Worm (Caenorhabditis elegans) whole organism, L3 larva: ENCODE results near the gene best-4.

ENCODE experiments used
- R02D3.7 ChIP-seq: fragments of 150-350 bp; optimal IDR thresholded peaks from 2 replicates; lab custom pipeline; 2014; ENCODE audit warnings: missing biosample characterization, missing genetic modification characterization
- ama-1 ChIP-seq: fragments of 150-350 bp; optimal IDR thresholded peaks from 2 replicates; lab custom pipeline; 2018
- egl-27 ChIP-seq: sonication (generic microtip); optimal IDR thresholded peaks from 4 replicates; lab custom pipeline; 2017; ENCODE audit warnings: missing biosample characterization, missing genetic modification reagents, missing genetic modification characterization
- fos-1 ChIP-seq: fragments of 150-350 bp; optimal IDR thresholded peaks from 2 replicates; lab custom pipeline; 2014; ENCODE audit warnings: missing biosample characterization, missing genetic modification characterization
- mdl-1 ChIP-seq: fragments of 150-350 bp; optimal IDR thresholded peaks from 2 replicates; lab custom pipeline; 2014; ENCODE audit warnings: missing biosample characterization, missing genetic modification characterization
- nhr-11 ChIP-seq: fragments of 150-350 bp; optimal IDR thresholded peaks from 2 replicates; lab custom pipeline; 2014; ENCODE audit warnings: missing biosample characterization, missing genetic modification characterization
- snpc-4 ChIP-seq: fragments of 150-350 bp; optimal IDR thresholded peaks from 2 replicates; lab custom pipeline; 2014; ENCODE audit warnings: missing biosample characterization, missing genetic modification characterization
- tbx-2 ChIP-seq: sonication (generic microtip); optimal IDR thresholded peaks from 2 replicates; lab custom pipeline; 2016; ENCODE audit warnings: mild to moderate bottlenecking, missing genetic modification characterization, missing compliant biosample characterization
- ztf-11 ChIP-seq: fragments of 150-350 bp; optimal IDR thresholded peaks from 2 replicates; lab custom pipeline; 2014; ENCODE audit warnings: missing biosample characterization, missing genetic modification characterization

- TF ChIP-seq ztf-11 (tag; lab: Kevin White, UChicago) = no peak
- no peak for TF ChIP-seq mdl-1
- TF ChIP-seq ama-1 (lab: Kevin White, UChicago) = no peak
- no peak for TF ChIP-seq fos-1 (tag; lab: Kevin White, UChicago)
- no peak for TF ChIP-seq egl-27 (tag; lab: Kevin White, UChicago)
- no peak for TF ChIP-seq tbx-2 (tag; lab: Kevin White, UChicago)
- no peak for TF ChIP-seq snpc-4 (tag; lab: Kevin White, UChicago)
- no peak for TF ChIP-seq nhr-11 (tag; lab: Kevin White, UChicago)
- no peak for TF ChIP-seq R02D3.7 (tag; lab: Kevin White, UChicago)
Observed at ce11 chrII:57873-58272, 46.2 kb upstream of the best-4 start.
